Worm (Caenorhabditis elegans) whole organism, early embryonic: Measurements from ENCODE around the gene F13E9.15.

Experiments used
- ama-1 ChIP-seq: fragments of 150-350 bp; optimal IDR thresholded peaks from 2 replicates; lab custom pipeline; 2014
- ceh-13 ChIP-seq: fragments of 200-800 bp; sonication (Bioruptor generic); optimal IDR thresholded peaks from 2 replicates; lab custom pipeline; 2018; ENCODE audit warnings: mild to moderate bottlenecking, missing genetic modification characterization, missing compliant biosample characterization
- tbx-11 ChIP-seq: fragments of 200-800 bp; sonication (Bioruptor generic); IDR thresholded peaks from 2 replicates; pipeline ENCODE4 v1.3.6; 2022; ENCODE audit warnings: missing genetic modification characterization, missing compliant biosample characterization

DNA sequence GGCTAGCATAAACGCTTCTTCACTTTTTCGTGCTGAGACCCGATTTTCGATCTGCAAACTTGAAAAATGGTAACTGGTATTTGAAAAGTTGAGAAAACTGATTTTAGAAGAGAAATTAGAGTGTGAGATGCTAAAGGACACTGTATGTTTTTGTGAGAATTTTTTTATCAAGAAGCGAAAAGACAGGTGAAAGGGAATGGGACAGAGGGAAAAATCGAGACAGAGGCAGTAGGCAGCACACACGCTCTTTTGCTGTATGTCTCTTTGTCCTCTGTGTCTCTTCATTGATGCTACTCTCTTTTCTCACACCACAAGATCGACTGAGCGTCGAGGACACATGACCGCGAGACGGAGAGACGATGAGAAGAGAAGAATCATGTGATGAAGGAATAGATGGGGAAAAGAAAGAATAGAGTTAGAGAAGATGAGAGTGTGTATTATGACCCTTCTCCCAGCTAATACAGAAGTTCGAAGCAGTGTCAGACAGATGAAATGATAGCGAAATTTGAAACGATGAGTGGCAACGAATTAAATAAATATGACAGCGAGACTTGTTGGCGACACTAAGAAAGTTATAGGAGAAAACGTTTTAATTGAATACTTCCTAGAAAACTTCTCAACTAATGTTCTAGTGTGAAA, 46.3 kb upstream of the F13E9.15 start, which contains the start of gene lgg-2:
- TF ChIP-seq tbx-11 (no peak), ceh-13 (no peak), ama-1 (lab: Kevin White, UChicago) (no peak)
